Fruit fly (Drosophila melanogaster) whole organism, embryonic: ENCODE data around the gene CG46439.

Experiments
- ATbp ChIP-seq: fragments of 200-800 bp; sonication (Bioruptor generic); optimal IDR thresholded peaks from 2 replicates; lab custom pipeline; 2017; ENCODE audit warnings: missing biosample characterization, mild to moderate bottlenecking, missing genetic modification characterization, missing genetic modification reagents
- CG10147 ChIP-seq: fragments of 200-800 bp; sonication (Bioruptor generic); optimal IDR thresholded peaks from 2 replicates; lab custom pipeline; 2019; ENCODE audit warnings: missing biosample characterization, mild to moderate bottlenecking, missing genetic modification characterization, moderate library complexity
- CG10462 ChIP-seq: fragments of 200-800 bp; sonication (Bioruptor generic); optimal IDR thresholded peaks from 2 replicates; lab custom pipeline; 2016; ENCODE audit warnings: missing biosample characterization, missing genetic modification characterization
- CG10654 ChIP-seq: fragments of 200-800 bp; sonication (Bioruptor generic); optimal IDR thresholded peaks from 2 replicates; lab custom pipeline; 2016; ENCODE audit warnings: missing biosample characterization, missing genetic modification characterization
- CG10959 ChIP-seq: fragments of 200-800 bp; sonication (Bioruptor generic); IDR thresholded peaks from 2 replicates; pipeline ENCODE4 v1.3.6; 2022; ENCODE audit warnings: missing biosample characterization, missing genetic modification characterization
- CG12219 ChIP-seq: fragments of 200-800 bp; sonication (Bioruptor generic); optimal IDR thresholded peaks from 3 replicates; lab custom pipeline; 2018; ENCODE audit warnings: missing biosample characterization, mild to moderate bottlenecking, missing genetic modification characterization
- CG12391 ChIP-seq: fragments of 200-800 bp; sonication (Bioruptor generic); optimal IDR thresholded peaks from 3 replicates; lab custom pipeline; 2018; ENCODE audit warnings: missing biosample characterization, mild to moderate bottlenecking, missing genetic modification characterization, moderate library complexity
- CG13296 ChIP-seq: fragments of 200-800 bp; sonication (Bioruptor generic); optimal IDR thresholded peaks from 3 replicates; lab custom pipeline; 2018; ENCODE audit warnings: missing biosample characterization, mild to moderate bottlenecking, missing genetic modification characterization
- CG13424 ChIP-seq: fragments of 200-800 bp; sonication (Bioruptor generic); optimal IDR thresholded peaks from 2 replicates; lab custom pipeline; 2019; ENCODE audit warnings: missing biosample characterization, mild to moderate bottlenecking, missing genetic modification characterization, moderate library complexity
- CG15479 ChIP-seq: fragments of 200-800 bp; sonication (Bioruptor generic); optimal IDR thresholded peaks from 3 replicates; lab custom pipeline; 2019; ENCODE audit warnings: missing biosample characterization, mild to moderate bottlenecking, missing genetic modification characterization, moderate library complexity
- CG15696 ChIP-seq: fragments of 200-800 bp; sonication (Bioruptor generic); optimal IDR thresholded peaks from 2 replicates; lab custom pipeline; 2019; ENCODE audit warnings: missing biosample characterization, mild to moderate bottlenecking, missing genetic modification characterization, moderate library complexity
- CG1602 ChIP-seq: fragments of 200-800 bp; sonication (Bioruptor generic); optimal IDR thresholded peaks from 3 replicates; lab custom pipeline; 2016; ENCODE audit warnings: missing biosample characterization, missing genetic modification characterization
- CG17361 ChIP-seq: fragments of 200-800 bp; sonication (Bioruptor generic); IDR thresholded peaks from 3 replicates; pipeline ENCODE4 v1.3.6; 2022; ENCODE audit warnings: missing biosample characterization, missing genetic modification characterization
- CG2202 ChIP-seq: fragments of 200-800 bp; sonication (Bioruptor generic); optimal IDR thresholded peaks from 2 replicates; lab custom pipeline; 2018; ENCODE audit warnings: missing biosample characterization, mild to moderate bottlenecking, missing genetic modification characterization
- CG32532 ChIP-seq: fragments of 200-800 bp; sonication (Bioruptor generic); IDR thresholded peaks from 2 replicates; pipeline ENCODE4 v1.3.6; 2022; ENCODE audit warnings: missing biosample characterization, missing genetic modification characterization
- CG33213 ChIP-seq: fragments of 200-800 bp; sonication (Bioruptor generic); optimal IDR thresholded peaks from 3 replicates; lab custom pipeline; 2016; ENCODE audit warnings: missing biosample characterization, missing genetic modification characterization
- CG33557 ChIP-seq: fragments of 200-800 bp; sonication (Bioruptor generic); optimal IDR thresholded peaks from 2 replicates; lab custom pipeline; 2019; ENCODE audit warnings: missing biosample characterization, mild to moderate bottlenecking, missing genetic modification characterization, moderate library complexity
- CG43689 ChIP-seq: fragments of 200-800 bp; sonication (Bioruptor generic); IDR thresholded peaks from 2 replicates; pipeline ENCODE4 v1.3.6; 2022; ENCODE audit warnings: missing biosample characterization, missing genetic modification characterization
- CG6689 ChIP-seq: fragments of 200-800 bp; sonication (Bioruptor generic); IDR thresholded peaks from 2 replicates; pipeline ENCODE4 v1.3.6; 2022; ENCODE audit warnings: missing biosample characterization, missing genetic modification characterization
- CG9797 ChIP-seq: fragments of 200-800 bp; sonication (Bioruptor generic); optimal IDR thresholded peaks from 3 replicates; lab custom pipeline; 2018; ENCODE audit warnings: missing biosample characterization, mild to moderate bottlenecking, missing genetic modification characterization
- D19A ChIP-seq: fragments of 200-800 bp; optimal IDR thresholded peaks from 3 replicates; lab custom pipeline; 2019; ENCODE audit warnings: missing biosample characterization, mild to moderate bottlenecking, missing genetic modification characterization, moderate library complexity
- Dad ChIP-seq: fragments of 200-800 bp; sonication (Bioruptor generic); optimal IDR thresholded peaks from 3 replicates; lab custom pipeline; 2016; ENCODE audit warnings: missing biosample characterization, missing genetic modification characterization
- Eip74EF ChIP-seq, 2 experiments: fragments of 200-800 bp in 1 of 2; fragments of >200 bp in 1 of 2; sonication (Bioruptor generic) in 1 of 2; optimal IDR thresholded peaks; 2 replicates each; lab custom pipeline; 2017 to 2019; ENCODE audit warnings: missing biosample characterization in 2 of 2, missing genetic modification characterization in 2 of 2, mild to moderate bottlenecking in 1 of 2, moderate library complexity in 1 of 2
- HLH54F ChIP-seq: fragments of 200-800 bp; sonication (Bioruptor generic); optimal IDR thresholded peaks from 3 replicates; lab custom pipeline; 2016; ENCODE audit warnings: missing biosample characterization, missing genetic modification characterization
- Hr78 ChIP-seq, 2 experiments: fragments of 200-800 bp in 1 of 2; fragments of >200 bp in 1 of 2; sonication (Bioruptor generic) in 1 of 2; optimal IDR thresholded peaks; 2 replicates each; lab custom pipeline; 2017 to 2019; ENCODE audit warnings: missing biosample characterization in 2 of 2, missing genetic modification characterization in 2 of 2, mild to moderate bottlenecking in 1 of 2, moderate library complexity in 1 of 2
- Neu2 ChIP-seq: fragments of 200-800 bp; sonication (Bioruptor generic); optimal IDR thresholded peaks from 3 replicates; lab custom pipeline; 2016; ENCODE audit warnings: missing biosample characterization, missing genetic modification characterization, borderline replicate concordance
- Ssrp ChIP-seq: fragments of 200-800 bp; sonication (Bioruptor generic); optimal IDR thresholded peaks from 2 replicates; lab custom pipeline; 2018; ENCODE audit warnings: missing biosample characterization, mild to moderate bottlenecking, missing genetic modification characterization, moderate library complexity
- Stat92E ChIP-seq, 3 experiments: fragments of >200 bp in 2 of 3; fragments of 200-800 bp in 1 of 3; sonication (Bioruptor generic) in 1 of 3; optimal IDR thresholded peaks; 2 replicates each; lab custom pipeline; 2017 to 2019; ENCODE audit warnings: missing biosample characterization in 3 of 3, missing genetic modification characterization in 3 of 3, mild to moderate bottlenecking in 1 of 3, moderate library complexity in 1 of 3
- TFAM ChIP-seq: fragments of 200-800 bp; sonication (Bioruptor generic); optimal IDR thresholded peaks from 2 replicates; lab custom pipeline; 2017; ENCODE audit warnings: missing biosample characterization, missing genetic modification characterization, inconsistent platforms
- Vsx1 ChIP-seq: fragments of 200-800 bp; sonication (Bioruptor generic); optimal IDR thresholded peaks from 2 replicates; lab custom pipeline; 2017; ENCODE audit warnings: missing biosample characterization, mild to moderate bottlenecking, missing genetic modification characterization, missing genetic modification reagents
- ab ChIP-seq: fragments of 200-800 bp; sonication (Bioruptor generic); optimal IDR thresholded peaks from 2 replicates; lab custom pipeline; 2016; ENCODE audit warnings: missing biosample characterization, missing genetic modification characterization
- aop ChIP-seq: fragments of 200-800 bp; sonication (Bioruptor generic); IDR thresholded peaks from 2 replicates; pipeline ENCODE4 v1.3.6; 2022; ENCODE audit warnings: missing biosample characterization, missing genetic modification characterization
- az2 ChIP-seq: fragments of 200-800 bp; sonication (Bioruptor generic); optimal IDR thresholded peaks from 3 replicates; lab custom pipeline; 2016; ENCODE audit warnings: missing biosample characterization, missing genetic modification characterization
- corto ChIP-seq: fragments of 200-800 bp; sonication (Bioruptor generic); optimal IDR thresholded peaks from 2 replicates; lab custom pipeline; 2016; ENCODE audit warnings: missing biosample characterization, mild to moderate bottlenecking, missing genetic modification characterization, moderate library complexity
- dati ChIP-seq: fragments of 200-800 bp; sonication (Bioruptor generic); IDR thresholded peaks from 2 replicates; pipeline ENCODE4 v1.3.6; 2022; ENCODE audit warnings: missing biosample characterization, missing genetic modification characterization
- dmrt11E ChIP-seq: fragments of 200-800 bp; sonication (Bioruptor generic); optimal IDR thresholded peaks from 3 replicates; lab custom pipeline; 2018; ENCODE audit warnings: missing biosample characterization, mild to moderate bottlenecking, missing genetic modification characterization, moderate library complexity
- ftz-f1 ChIP-seq: fragments of 200-800 bp; sonication (Bioruptor generic); optimal IDR thresholded peaks from 2 replicates; lab custom pipeline; 2016; ENCODE audit warnings: missing biosample characterization, missing genetic modification characterization
- gem ChIP-seq: fragments of 200-800 bp; sonication (Bioruptor generic); optimal IDR thresholded peaks from 2 replicates; lab custom pipeline; 2019; ENCODE audit warnings: missing biosample characterization, mild to moderate bottlenecking, missing genetic modification characterization, moderate library complexity
- gro ChIP-seq: fragments of 200-800 bp; sonication (Bioruptor generic); optimal IDR thresholded peaks from 2 replicates; lab custom pipeline; 2016; ENCODE audit warnings: missing biosample characterization, missing genetic modification characterization
- gt ChIP-seq: fragments of 200-800 bp; sonication (Bioruptor generic); IDR thresholded peaks from 2 replicates; pipeline ENCODE4 v1.3.6; 2022; ENCODE audit warnings: missing biosample characterization, missing genetic modification characterization
- kay ChIP-seq: fragments of 200-800 bp; sonication (Bioruptor generic); optimal IDR thresholded peaks from 2 replicates; lab custom pipeline; 2016; ENCODE audit warnings: missing biosample characterization, missing genetic modification characterization
- lbe ChIP-seq: fragments of 200-800 bp; sonication (Bioruptor generic); optimal IDR thresholded peaks from 2 replicates; lab custom pipeline; 2016; ENCODE audit warnings: missing biosample characterization, mild to moderate bottlenecking, missing genetic modification characterization
- lilli ChIP-seq: fragments of 200-800 bp; sonication (Bioruptor generic); optimal IDR thresholded peaks from 3 replicates; lab custom pipeline; 2016; ENCODE audit warnings: missing biosample characterization, missing genetic modification characterization
- pzg ChIP-seq: fragments of 200-800 bp; sonication (Bioruptor generic); optimal IDR thresholded peaks from 3 replicates; lab custom pipeline; 2018; ENCODE audit warnings: missing biosample characterization, mild to moderate bottlenecking, missing genetic modification characterization, moderate library complexity
- seq ChIP-seq: fragments of 200-800 bp; sonication (Bioruptor generic); IDR thresholded peaks from 2 replicates; pipeline ENCODE4 v1.3.6; 2022; ENCODE audit warnings: missing biosample characterization, missing genetic modification characterization
- stwl ChIP-seq: fragments of 200-800 bp; sonication (Bioruptor generic); optimal IDR thresholded peaks from 3 replicates; lab custom pipeline; 2018; ENCODE audit warnings: missing biosample characterization, mild to moderate bottlenecking, missing genetic modification characterization, moderate library complexity
- tap ChIP-seq: fragments of 200-800 bp; optimal IDR thresholded peaks from 3 replicates; lab custom pipeline; 2019; ENCODE audit warnings: missing biosample characterization, mild to moderate bottlenecking, missing genetic modification characterization, moderate library complexity
- tgo ChIP-seq: fragments of 200-800 bp; sonication (Bioruptor generic); IDR thresholded peaks from 3 replicates; pipeline ENCODE4 v1.3.6; 2022; ENCODE audit warnings: missing biosample characterization, missing genetic modification characterization
- tio ChIP-seq: fragments of 200-800 bp; sonication (Bioruptor generic); optimal IDR thresholded peaks from 2 replicates; lab custom pipeline; 2017; ENCODE audit warnings: missing biosample characterization, missing genetic modification characterization, inconsistent platforms
- trem ChIP-seq: fragments of 200-800 bp; optimal IDR thresholded peaks from 3 replicates; lab custom pipeline; 2019; ENCODE audit warnings: missing biosample characterization, mild to moderate bottlenecking, missing genetic modification characterization, moderate library complexity

The CG46439 gene

DNA sequence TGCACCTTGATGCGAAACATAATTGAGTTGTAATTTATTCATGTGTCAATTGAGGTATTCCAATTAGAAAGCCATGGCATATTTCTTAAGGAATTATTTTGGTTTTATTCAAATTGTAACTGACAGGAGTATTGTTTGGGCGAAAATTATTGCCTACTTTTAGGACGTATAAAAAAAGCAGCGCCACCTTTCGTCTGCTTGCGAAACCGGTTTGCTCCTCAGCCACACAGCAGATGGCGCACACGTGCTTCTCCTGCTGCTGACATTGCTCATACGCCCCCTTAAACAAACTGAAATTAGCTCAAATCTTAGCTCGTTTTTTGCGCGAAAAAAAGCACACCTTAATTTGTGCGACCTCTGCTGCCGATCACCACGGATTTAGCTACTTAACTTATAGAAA lies 48.2 kb downstream of the CG46439 start (continued):
- TF ChIP-seq Dad (GFP tag; lab: Kevin White, UChicago), result peak; percentile 65
- TF ChIP-seq gro (GFP tag; lab: Kevin White, UChicago), result no peak
- TF ChIP-seq ATbp, result peak; percentile 65
- peak; percentile 72 for TF ChIP-seq CG17361
- peak; percentile 55 for TF ChIP-seq CG2202 (tag; lab: Kevin White, UChicago)
- TF ChIP-seq CG10654 (GFP tag; lab: Kevin White, UChicago), result peak; percentile 45
- peak; percentile 54 for TF ChIP-seq CG10462 (GFP tag; lab: Kevin White, UChicago)
- peak; percentile 39 for TF ChIP-seq Ssrp (tag; lab: Kevin White, UChicago)
- TF ChIP-seq CG12219 (GFP tag; lab: Kevin White, UChicago), result peak; percentile 62
- TF ChIP-seq HLH54F, result peak; percentile 44
- TF ChIP-seq CG6689 (GFP tag; lab: Robert Waterston, UW), result 0 out of 2 replicates have a peak, but pooled peaks have one; percentile 19
- peak; percentile 53 for TF ChIP-seq CG33557
- TF ChIP-seq tap (tag; lab: Kevin White, UChicago), result no peak
- no peak for TF ChIP-seq CG10147 (GFP tag; lab: Kevin White, UChicago)
- TF ChIP-seq CG13296 (GFP tag; lab: Kevin White, UChicago), result peak; percentile 4
- peak; percentile 7 for TF ChIP-seq pzg (GFP tag; lab: Kevin White, UChicago)
- peak; percentile 85 for TF ChIP-seq CG33213 (GFP tag; lab: Kevin White, UChicago)
- peak; percentile 62 for TF ChIP-seq gem (tag; lab: Kevin White, UChicago)
- peak; percentile 33 for TF ChIP-seq tio (GFP tag; lab: Kevin White, UChicago)
- 0 out of 2 replicates have a peak, but pooled peaks have one; percentile 52 for TF ChIP-seq seq (GFP tag; lab: Robert Waterston, UW)
- peak; percentile 42; the same call in 1 of the 2 replicates for TF ChIP-seq aop
- TF ChIP-seq Stat92E (GFP tag; optimal IDR thresholded peaks at IDR 0.05; lab: Kevin White, UChicago), result no peak
- TF ChIP-seq lbe, result no peak
- TF ChIP-seq CG12391 (tag; lab: Kevin White, UChicago), result peak; percentile 50
- TF ChIP-seq ftz-f1, result peak; percentile 41
- TF ChIP-seq CG15479 (GFP tag; lab: Kevin White, UChicago), result no peak
- TF ChIP-seq ab (GFP tag; lab: Kevin White, UChicago), result peak; percentile 11
- no peak for TF ChIP-seq gt (GFP tag; lab: Robert Waterston, UW)
- TF ChIP-seq Vsx1 (GFP tag; lab: Kevin White, UChicago), result peak; percentile 83
- TF ChIP-seq CG43689, result peak; percentile 50; the same call in 1 of the 2 replicates
- peak; percentile 42 for TF ChIP-seq D19A (tag; lab: Kevin White, UChicago)
- peak; percentile 81 for TF ChIP-seq CG10959 (GFP tag; lab: Robert Waterston, UW)
- peak; percentile 36; the same call in 1 of the 2 replicates for TF ChIP-seq dati (GFP tag; lab: Robert Waterston, UW)
- no peak for TF ChIP-seq Eip74EF (GFP tag; optimal IDR thresholded peaks at IDR 0.05; lab: Kevin White, UChicago)
- no peak for TF ChIP-seq corto
- peak; percentile 69 for TF ChIP-seq CG13424 (tag; lab: Kevin White, UChicago)
- peak; percentile 80 for TF ChIP-seq tgo (GFP tag; lab: Robert Waterston, UW)
- peak; percentile 69 for TF ChIP-seq lilli (GFP tag; lab: Kevin White, UChicago)
- TF ChIP-seq Hr78 (GFP tag; optimal IDR thresholded peaks at IDR 0.05; lab: Kevin White, UChicago), result no peak
- TF ChIP-seq TFAM (GFP tag; lab: Kevin White, UChicago), result no peak
- peak; percentile 79 for TF ChIP-seq CG15696 (tag; lab: Kevin White, UChicago)
- peak; percentile 49 for TF ChIP-seq kay (GFP tag; lab: Kevin White, UChicago)
- TF ChIP-seq CG9797 (GFP tag; lab: Kevin White, UChicago), result no peak
- peak; percentile 59 for TF ChIP-seq dmrt11E (tag; lab: Kevin White, UChicago)
- TF ChIP-seq az2 (GFP tag; lab: Kevin White, UChicago), result peak; percentile 79
- TF ChIP-seq trem (tag; lab: Kevin White, UChicago), result peak; percentile 33
- no peak for TF ChIP-seq Neu2 (GFP tag; lab: Kevin White, UChicago)
- peak; percentile 92 for TF ChIP-seq CG32532
- peak; percentile 62 for TF ChIP-seq CG1602 (GFP tag; lab: Kevin White, UChicago)
- peak; percentile 54 for TF ChIP-seq stwl (tag; lab: Kevin White, UChicago)
